Worm (Caenorhabditis elegans): ENCODE results near the gene garr-1.

garr-1 gene

ce11 chrIV:390279-390678 lies 35.7 kb upstream of the garr-1 start, which contains the start of the genes ears-2 and uncp-18 (continued):
- peak; percentile 66 to 73 (median 71) for TF ChIP-seq dpl-1 (GFP tag; optimal IDR thresholded peaks at IDR 0.05)
- peak; percentile 63 for TF ChIP-seq fos-1 (tag; optimal IDR thresholded peaks at IDR 0.05)
- TF ChIP-seq hlh-4 (tag; optimal IDR thresholded peaks at IDR 0.05) = peak; percentile 32
- peak in 1 of 2 experiments; percentile 63 for TF ChIP-seq egl-27 (tag; optimal IDR thresholded peaks at IDR 0.05)

- TF ChIP-seq unc-130 (tag; optimal IDR thresholded peaks at IDR 0.05) (peak; percentile 82), swsn-7 (tag; optimal IDR thresholded peaks at IDR 0.05) (peak; percentile 72), nhr-20 (tag; optimal IDR thresholded peaks at IDR 0.05) (peak; percentile 65), blmp-1 (tag; optimal IDR thresholded peaks at IDR 0.05) (peak; percentile 41), fos-1 (tag; optimal IDR thresholded peaks at IDR 0.05) (peak; percentile 32), ceh-63 (GFP tag; optimal IDR thresholded peaks at IDR 0.05) (no peak), elt-3 (tag; optimal IDR thresholded peaks at IDR 0.05) (peak in 2 of 6 experiments; percentile 22 to 48), isw-1 (GFP tag; IDR thresholded peaks at IDR 0.05) (peak; percentile 56), nhr-90 (tag; optimal IDR thresholded peaks at IDR 0.05; ENCODE audit: poor library complexity) (peak; percentile 68), zag-1 (tag; optimal IDR thresholded peaks at IDR 0.05) (no peak), unc-86 (tag; optimal IDR thresholded peaks at IDR 0.05) (peak; percentile 61), ztf-11 (tag; optimal IDR thresholded peaks at IDR 0.05) (peak in 1 of 2 experiments; percentile 52), lin-14 (GFP tag; optimal IDR thresholded peaks at IDR 0.05) (no peak), mdl-1 (tag; optimal IDR thresholded peaks at IDR 0.05) (peak in 1 of 2 experiments; percentile 59), ztf-4 (tag; optimal IDR thresholded peaks at IDR 0.05) (peak; percentile 32), nhr-237 (tag; optimal IDR thresholded peaks at IDR 0.05) (peak; percentile 1), hlh-17 (GFP tag; optimal IDR thresholded peaks at IDR 0.05; ENCODE audit: borderline replicate concordance) (no peak), skn-1 (tag; optimal IDR thresholded peaks at IDR 0.05) (peak; percentile 33), unc-30 (tag; optimal IDR thresholded peaks at IDR 0.05) (no peak), efl-1 (optimal IDR thresholded peaks at IDR 0.05) (peak; percentile 73 to 78), efl-1 (GFP tag; optimal IDR thresholded peaks at IDR 0.05 in 1 of 2) (peak; percentile 73 to 97), fkh-8 (tag; optimal IDR thresholded peaks at IDR 0.05) (peak; percentile 69), nhr-85 (tag) (peak; percentile 69), jun-1 (tag; optimal IDR thresholded peaks at IDR 0.05) (peak; percentile 45), nhr-77 (tag; optimal IDR thresholded peaks at IDR 0.05) (peak; percentile 53), lsy-2 (tag; optimal IDR thresholded peaks at IDR 0.05) (peak; percentile 98 to 99), lir-3 (tag; optimal IDR thresholded peaks at IDR 0.05; ENCODE audit: poor library complexity) (peak; percentile 18), dsc-1 (tag; optimal IDR thresholded peaks at IDR 0.05) (peak; percentile 49), lin-13 (GFP tag; optimal IDR thresholded peaks at IDR 0.05) (peak; percentile 44), mab-9 (GFP tag; IDR thresholded peaks at IDR 0.05) (no peak), F16B12.6 (tag; optimal IDR thresholded peaks at IDR 0.05) (peak; percentile 98), ceh-82 (tag; optimal IDR thresholded peaks at IDR 0.05) (peak; percentile 57 to 74 (median 71)), elt-2 (tag; optimal IDR thresholded peaks at IDR 0.05) (peak; percentile 7), hpl-2 (GFP tag; optimal IDR thresholded peaks at IDR 0.05) (peak; percentile 41), sox-4 (tag; optimal IDR thresholded peaks at IDR 0.05) (peak; percentile 6), nhr-47 (tag; optimal IDR thresholded peaks at IDR 0.05) (peak; percentile 76), nhr-19 (GFP tag; conservative IDR thresholded peaks at IDR 0.05) (peak; percentile 54), nhr-11 (tag; optimal IDR thresholded peaks at IDR 0.05) (no peak), mep-1 (tag; optimal IDR thresholded peaks at IDR 0.05) (peak; percentile 89), aly-2 (tag; optimal IDR thresholded peaks at IDR 0.05) (peak; percentile 37), vab-15 (tag; optimal IDR thresholded peaks at IDR 0.05) (peak; percentile 49), nhr-71 (tag; optimal IDR thresholded peaks at IDR 0.05) (peak; percentile 79), irx-1 (tag; optimal IDR thresholded peaks at IDR 0.05) (peak; percentile 6), C16A3.4 (tag; optimal IDR thresholded peaks at IDR 0.05) (peak; percentile 78), dpl-1 (GFP tag; optimal IDR thresholded peaks at IDR 0.05) (peak; percentile 71 to 75 (median 73)), pag-3 (tag; optimal IDR thresholded peaks at IDR 0.05; ENCODE audit: borderline replicate concordance, insufficient read depth) (no peak), sptf-1 (tag; optimal IDR thresholded peaks at IDR 0.05) (no peak), C04F5.9 (tag; optimal IDR thresholded peaks at IDR 0.05) (peak; percentile 7)
These were observed 32.5 kb upstream of the garr-1 start, which contains the start of the genes T07A9.15 and nog-1 for ce11 chrIV:393409-393930. Gene T07A9.15, minus strand, starts transcription at chrIV:393546. Gene nog-1, plus strand, starts transcription at chrIV:393880.
